Worm (Caenorhabditis elegans): ENCODE data around the gene grl-23.

grl-23 gene

DNA sequence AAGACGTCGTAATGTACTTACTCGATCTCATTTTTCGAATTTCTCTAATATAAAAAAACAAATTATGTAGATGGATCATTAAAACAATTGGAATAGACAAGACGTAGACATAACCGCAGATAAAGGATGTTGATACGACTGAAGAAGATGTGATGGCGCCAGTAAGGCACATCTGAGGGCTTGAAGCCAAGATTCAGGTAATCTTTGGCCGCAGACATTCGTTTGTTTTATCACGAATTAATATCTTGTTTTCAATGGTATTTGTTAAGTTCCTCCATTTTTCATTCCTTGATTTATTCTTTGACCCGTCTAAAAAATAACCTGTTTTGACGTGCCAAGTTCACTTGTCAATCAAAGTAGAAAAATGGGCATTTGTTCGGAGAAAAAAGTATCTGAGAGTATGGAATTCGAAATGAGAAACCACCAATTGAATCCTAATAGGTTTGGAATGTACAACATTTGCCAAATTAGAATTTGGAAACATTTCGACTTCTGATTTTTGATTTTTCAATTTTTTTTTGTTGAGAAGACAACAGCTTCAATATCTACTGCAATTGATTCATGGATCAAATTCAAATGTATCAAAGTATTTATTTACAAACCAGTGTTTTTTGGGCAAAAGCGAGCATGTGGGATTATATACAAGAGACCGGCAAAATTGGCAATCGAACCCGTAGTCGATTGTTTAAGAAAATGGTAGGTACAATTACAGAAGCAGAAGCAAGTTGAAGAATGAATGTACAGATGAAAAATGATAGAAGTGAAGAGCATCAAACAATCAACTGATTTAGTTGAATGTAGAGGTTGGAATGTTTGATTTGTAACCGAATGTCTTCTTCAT lies 24.8 kb downstream of the grl-23 start:
- TF ChIP-seq fkh-10 (GFP tag; optimal IDR thresholded peaks at IDR 0.05) (no peak), ces-1 (GFP tag; optimal IDR thresholded peaks at IDR 0.05) (no peak), aha-1 (tag; optimal IDR thresholded peaks at IDR 0.05) (no peak), dpl-1 (GFP tag; optimal IDR thresholded peaks at IDR 0.05) (peak in 1 of 3 experiments; percentile 5), ztf-4 (tag; optimal IDR thresholded peaks at IDR 0.05) (peak; percentile 38), ceh-82 (tag; optimal IDR thresholded peaks at IDR 0.05) (no peak), jun-1 (tag; optimal IDR thresholded peaks at IDR 0.05) (peak; percentile 31), unc-86 (tag; optimal IDR thresholded peaks at IDR 0.05) (no peak), unc-130 (tag; optimal IDR thresholded peaks at IDR 0.05) (peak; percentile 85), ama-1 (optimal IDR thresholded peaks at IDR 0.05) (peak; percentile 92), blmp-1 (tag; optimal IDR thresholded peaks at IDR 0.05) (peak; percentile 40), lin-35 (GFP tag; optimal IDR thresholded peaks at IDR 0.05) (peak in 1 of 2 experiments; percentile 20), nhr-71 (tag; optimal IDR thresholded peaks at IDR 0.05) (peak; percentile 67), dsc-1 (tag; optimal IDR thresholded peaks at IDR 0.05) (peak; percentile 21), mep-1 (tag; optimal IDR thresholded peaks at IDR 0.05) (peak; percentile 14), nhr-90 (tag; optimal IDR thresholded peaks at IDR 0.05; ENCODE audit: poor library complexity) (peak; percentile 49), C34B4.2 (tag; optimal IDR thresholded peaks at IDR 0.05) (no peak), nhr-28 (tag; optimal IDR thresholded peaks at IDR 0.05) (no peak), C16A3.4 (tag; optimal IDR thresholded peaks at IDR 0.05) (peak; percentile 41), nhr-19 (GFP tag; conservative IDR thresholded peaks at IDR 0.05) (peak; percentile 35), nhr-85 (tag) (peak; percentile 94), ceh-90 (tag; optimal IDR thresholded peaks at IDR 0.05) (no peak), skn-1 (tag; optimal IDR thresholded peaks at IDR 0.05) (no peak), irx-1 (tag; optimal IDR thresholded peaks at IDR 0.05) (no peak), ceh-88 (GFP tag; IDR thresholded peaks at IDR 0.05) (no peak), pax-3 (tag; optimal IDR thresholded peaks at IDR 0.05) (peak; percentile 55), elt-3 (tag; optimal IDR thresholded peaks at IDR 0.05) (peak in 5 of 6 experiments; percentile 34 to 72 (median 55)), snu-23 (GFP tag; optimal IDR thresholded peaks at IDR 0.05) (peak; percentile 20), pqm-1 (tag; optimal IDR thresholded peaks at IDR 0.05) (no peak), hlh-4 (tag; optimal IDR thresholded peaks at IDR 0.05) (no peak), sup-37 (GFP tag; optimal IDR thresholded peaks at IDR 0.05) (no peak), lsy-2 (tag; optimal IDR thresholded peaks at IDR 0.05) (peak in 1 of 2 experiments; percentile 58), nhr-47 (tag; optimal IDR thresholded peaks at IDR 0.05) (peak; percentile 31), nhr-12 (tag; optimal IDR thresholded peaks at IDR 0.05) (no peak), unc-62 (GFP tag; optimal IDR thresholded peaks at IDR 0.05) (no peak), ceh-8 (GFP tag; optimal IDR thresholded peaks at IDR 0.05) (no peak), efl-1 (optimal IDR thresholded peaks at IDR 0.05) (no peak), efl-1 (GFP tag; optimal IDR thresholded peaks at IDR 0.05 in 1 of 2) (peak in 1 of 2 experiments; percentile 91), lin-15B (tag; optimal IDR thresholded peaks at IDR 0.05) (no peak), nhr-20 (tag; optimal IDR thresholded peaks at IDR 0.05) (peak; percentile 41), efl-3 (GFP tag; optimal IDR thresholded peaks at IDR 0.05) (no peak), grh-1 (GFP tag; IDR thresholded peaks at IDR 0.05) (peak; percentile 63; the same call in 1 of the 2 replicates), mab-9 (GFP tag; IDR thresholded peaks at IDR 0.05) (no peak), aly-2 (tag; optimal IDR thresholded peaks at IDR 0.05) (peak; percentile 81), xbp-1 (tag; optimal IDR thresholded peaks at IDR 0.05) (no peak), tbx-2 (tag; optimal IDR thresholded peaks at IDR 0.05) (peak; percentile 28), sox-4 (tag; optimal IDR thresholded peaks at IDR 0.05) (no peak), lin-14 (GFP tag; optimal IDR thresholded peaks at IDR 0.05) (peak; percentile 37), egl-13 (tag; optimal IDR thresholded peaks at IDR 0.05) (no peak)
